Worm (Caenorhabditis elegans): ENCODE data around the gene C05C8.1.

Gene C05C8.1

DNA sequence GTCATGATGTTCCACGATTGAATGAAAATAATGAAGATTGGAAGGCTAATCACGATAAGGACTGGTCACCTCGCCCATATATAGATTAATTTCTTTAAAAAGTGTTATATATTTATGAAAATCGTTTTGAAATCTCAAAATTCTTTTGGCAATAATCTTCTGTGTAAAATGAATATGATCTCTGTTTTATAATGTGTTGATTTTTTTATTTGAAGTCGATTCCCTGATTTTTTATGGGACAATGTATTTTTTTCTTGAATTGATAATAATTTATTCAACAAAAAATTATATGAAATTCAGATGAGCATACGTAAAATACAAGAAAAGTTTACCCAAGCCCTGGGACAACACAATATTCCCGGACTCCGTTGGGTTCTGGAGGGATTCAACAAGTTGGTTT lies at the start of gene C05C8.1:
Gene C05C8.1 (plus strand): TSS at position 301 of the 400 bp plus-strand sequence.
- no peak for TF ChIP-seq unc-62 (GFP tag; optimal IDR thresholded peaks at IDR 0.05)

DNA sequence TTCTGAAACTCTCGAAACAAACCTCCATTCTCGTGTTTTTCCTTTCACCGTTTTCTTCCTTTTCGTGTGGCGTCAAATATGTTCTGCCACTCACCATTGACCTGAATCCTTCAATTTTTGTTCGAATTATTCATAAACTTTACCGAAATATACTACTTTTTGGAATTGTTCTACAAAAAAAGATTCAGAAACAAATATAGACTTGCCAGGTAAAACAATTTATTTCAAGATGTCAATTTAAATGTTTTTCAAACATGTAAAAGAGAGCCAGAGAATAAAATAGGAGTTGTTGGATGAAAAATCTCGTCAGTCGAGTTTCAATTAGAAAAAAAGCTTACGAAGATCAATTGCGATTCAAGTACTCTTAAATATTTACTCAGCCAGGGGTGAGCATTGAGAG lies 46.0 kb upstream of the C05C8.1 start, which contains the start of gene F09G2.8:
Gene F09G2.8 (minus strand): TSS at position 101 of the 400 bp plus-strand sequence.
- TF ChIP-seq unc-62 (GFP tag; optimal IDR thresholded peaks at IDR 0.05), result no peak

DNA sequence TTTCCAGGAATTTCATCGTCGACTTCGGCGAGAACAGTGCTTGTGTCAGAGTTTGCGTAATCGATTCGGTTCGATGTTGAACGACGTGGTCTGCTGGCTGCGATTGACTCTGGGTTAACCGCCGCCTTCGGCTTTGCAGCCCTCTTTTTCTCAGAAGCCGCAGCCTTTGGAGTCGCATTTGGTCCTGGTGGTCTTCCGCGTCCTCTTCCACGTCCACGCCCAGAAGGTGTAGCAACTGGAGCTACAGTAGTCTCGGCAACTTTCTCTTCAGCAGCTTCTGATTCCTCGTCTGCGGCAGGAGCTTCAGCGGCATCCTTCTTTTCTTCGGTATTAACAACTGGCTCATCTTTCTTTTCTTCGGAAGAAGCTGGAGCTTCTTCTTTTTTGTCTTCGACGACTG lies 44.8 kb upstream of the C05C8.1 start:
- no peak for TF ChIP-seq unc-62 (GFP tag; optimal IDR thresholded peaks at IDR 0.05)

DNA sequence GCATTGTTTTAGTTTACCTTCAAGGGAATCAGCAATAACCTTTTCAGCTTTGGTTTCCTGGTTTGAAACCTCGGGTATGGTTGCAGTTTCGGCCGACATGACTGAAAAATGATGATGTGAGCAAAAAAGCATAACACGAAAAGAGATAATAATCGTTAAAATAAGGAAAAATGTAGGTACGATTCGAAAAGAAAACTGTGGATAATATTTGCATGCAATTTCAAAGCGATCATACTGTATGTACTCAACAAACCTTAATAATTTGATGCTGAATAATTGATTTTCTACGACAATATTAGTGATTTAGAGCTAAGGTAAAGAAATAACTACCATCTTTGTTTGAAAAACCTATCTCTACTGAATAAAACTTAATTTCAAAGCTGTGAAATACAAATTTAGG lies 43.5 kb upstream of the C05C8.1 start, which contains the start of gene attf-2:
Gene attf-2 (minus strand): TSS at position 101 of the 400 bp plus-strand sequence.
- no peak for TF ChIP-seq unc-62 (GFP tag; optimal IDR thresholded peaks at IDR 0.05)

DNA sequence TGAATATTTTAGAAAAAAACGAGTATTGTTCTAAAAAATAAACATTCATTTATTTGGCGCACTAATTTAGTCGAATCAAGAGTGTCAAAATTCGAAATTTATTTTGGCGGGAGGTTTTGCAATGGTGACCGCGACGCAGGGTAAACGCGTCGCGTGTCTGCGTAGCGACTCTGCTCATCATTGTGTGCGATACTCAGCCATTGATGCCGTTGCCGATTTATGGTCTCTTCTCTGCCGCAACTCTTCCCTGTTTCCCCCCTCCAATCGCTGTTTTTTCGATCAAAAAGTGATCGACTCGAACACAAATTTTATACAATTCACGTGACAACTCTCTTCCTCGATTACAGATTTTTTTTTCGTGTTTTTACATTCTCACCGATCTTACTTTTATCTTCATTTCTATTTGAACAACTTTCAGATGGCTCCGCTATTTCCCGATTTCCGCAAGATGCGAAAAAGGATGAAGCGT lies 43.0 kb upstream of the C05C8.1 start, which contains the start of gene F09G2.2:
Gene F09G2.2 (plus strand): TSS at position 419 of the 469 bp plus-strand sequence.
- no peak for TF ChIP-seq unc-62 (GFP tag; optimal IDR thresholded peaks at IDR 0.05)

DNA sequence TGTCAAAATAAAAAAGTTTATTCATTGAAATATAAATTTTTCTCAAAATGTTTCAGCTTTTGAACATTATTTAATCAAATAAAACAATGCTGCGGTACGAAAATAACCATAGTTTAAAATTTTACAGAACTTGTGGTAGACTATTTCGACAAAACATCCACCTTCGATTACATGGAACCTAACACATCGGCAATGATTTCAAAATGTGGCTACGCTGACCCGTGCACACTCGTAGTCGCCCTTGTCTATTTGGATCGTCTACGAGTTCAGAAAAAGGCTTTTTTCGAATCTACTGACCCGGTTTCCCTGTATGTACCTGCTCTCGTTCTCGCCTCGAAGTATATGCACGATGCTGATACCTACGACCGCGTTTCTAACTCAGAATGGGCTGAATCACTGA lies 42.5 kb upstream of the C05C8.1 start:
- TF ChIP-seq unc-62 (GFP tag; optimal IDR thresholded peaks at IDR 0.05), result no peak

DNA sequence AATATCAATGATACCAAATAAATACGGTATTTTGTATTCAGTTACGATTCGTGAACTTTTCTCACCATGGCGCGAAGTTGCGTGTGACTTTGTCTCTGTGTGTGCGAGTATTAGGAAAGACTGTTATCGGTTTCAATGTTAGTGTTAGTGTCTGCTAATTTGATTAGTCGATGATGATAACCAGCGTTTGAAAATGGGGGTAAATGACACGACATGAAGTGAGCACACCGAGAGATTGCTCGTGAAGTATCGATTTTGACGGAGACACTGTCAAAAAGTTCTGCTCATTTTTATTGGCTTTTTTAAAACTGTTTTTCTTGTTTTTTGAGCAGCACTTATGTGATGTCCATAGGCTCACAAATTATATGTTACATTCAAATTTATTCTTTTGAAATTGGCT lies 41.2 kb upstream of the C05C8.1 start:
- no peak for TF ChIP-seq unc-62 (GFP tag; optimal IDR thresholded peaks at IDR 0.05)

DNA sequence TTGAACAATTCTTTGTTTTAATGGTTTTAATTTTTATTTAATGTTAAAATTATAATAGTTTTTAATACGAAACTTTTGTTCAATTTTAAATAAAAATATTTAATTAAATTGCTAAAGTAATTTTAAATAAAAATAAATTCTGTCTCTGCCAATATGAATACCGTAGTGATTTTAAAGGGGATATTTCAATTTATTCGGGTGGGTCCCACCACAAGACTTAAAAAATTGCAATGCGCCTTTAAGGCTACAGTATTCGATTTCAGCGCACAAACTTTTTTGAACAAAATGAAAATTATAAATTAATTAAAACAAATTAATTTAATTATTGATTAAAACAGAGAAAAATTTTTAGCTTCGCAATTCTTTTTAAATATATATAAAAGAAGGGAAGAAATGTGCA lies 40.5 kb upstream of the C05C8.1 start:
- no peak for TF ChIP-seq unc-62 (GFP tag; optimal IDR thresholded peaks at IDR 0.05)

DNA sequence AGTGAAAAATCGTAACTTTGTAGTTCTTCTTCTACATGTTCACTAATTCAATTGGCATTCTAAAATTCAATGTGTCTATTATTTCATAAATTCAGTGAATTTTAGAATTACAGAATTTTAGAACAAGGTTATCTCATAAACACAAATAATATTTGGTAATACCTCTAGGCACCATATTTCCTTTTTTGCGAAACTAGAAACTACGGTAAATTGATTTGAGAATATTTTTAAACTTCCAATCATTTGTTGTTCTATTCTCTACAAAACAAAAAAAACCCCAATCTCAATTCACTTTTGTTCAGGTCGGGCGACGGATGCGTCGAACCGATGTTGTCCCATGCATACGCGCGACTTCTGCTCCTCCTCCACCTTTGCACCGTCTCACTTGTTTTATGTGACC lies 39.6 kb upstream of the C05C8.1 start, which contains the start of gene F09G2.1:
Gene F09G2.1 (plus strand): TSS at position 301 of the 400 bp plus-strand sequence.
- no peak for TF ChIP-seq unc-62 (GFP tag; optimal IDR thresholded peaks at IDR 0.05)

DNA sequence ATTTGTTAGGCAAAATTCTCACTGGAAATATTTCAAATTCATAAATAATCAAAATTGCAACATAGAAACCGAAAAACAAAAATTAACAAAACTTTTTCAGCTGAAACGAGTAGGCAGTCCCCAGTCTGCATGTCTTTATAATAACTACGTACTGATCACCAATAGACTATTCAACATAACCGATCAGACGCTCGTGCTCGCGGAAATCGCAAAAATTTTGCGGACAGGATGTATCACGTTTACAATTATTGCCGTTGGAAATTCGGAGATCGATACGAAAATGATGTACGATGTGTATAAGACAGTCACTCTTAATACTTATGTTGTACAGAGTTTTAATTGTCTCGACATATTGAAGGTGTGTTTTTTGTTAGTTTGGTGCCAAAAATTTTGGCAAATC lies 38.2 kb upstream of the C05C8.1 start:
- TF ChIP-seq unc-62 (GFP tag; optimal IDR thresholded peaks at IDR 0.05), result no peak

DNA sequence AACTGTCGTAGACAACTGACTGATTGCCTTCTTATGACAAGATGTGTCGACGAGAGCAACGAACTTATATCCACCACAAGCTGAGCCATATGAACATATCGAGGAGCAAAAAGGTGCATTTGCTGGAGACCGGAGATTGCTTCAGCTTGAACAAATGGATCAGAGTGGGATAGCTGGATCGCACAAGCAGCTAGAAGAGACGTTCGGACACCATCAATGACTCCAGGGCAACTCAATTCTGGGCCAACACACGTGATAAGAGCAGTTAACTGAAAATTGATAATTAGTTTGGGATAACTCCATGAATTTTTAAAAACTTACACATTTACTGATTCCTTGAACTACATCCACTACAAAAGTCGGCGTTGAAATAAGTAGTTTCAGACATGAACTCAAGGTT lies 30.6 kb upstream of the C05C8.1 start:
- TF ChIP-seq unc-62 (GFP tag; optimal IDR thresholded peaks at IDR 0.05), result no peak

DNA sequence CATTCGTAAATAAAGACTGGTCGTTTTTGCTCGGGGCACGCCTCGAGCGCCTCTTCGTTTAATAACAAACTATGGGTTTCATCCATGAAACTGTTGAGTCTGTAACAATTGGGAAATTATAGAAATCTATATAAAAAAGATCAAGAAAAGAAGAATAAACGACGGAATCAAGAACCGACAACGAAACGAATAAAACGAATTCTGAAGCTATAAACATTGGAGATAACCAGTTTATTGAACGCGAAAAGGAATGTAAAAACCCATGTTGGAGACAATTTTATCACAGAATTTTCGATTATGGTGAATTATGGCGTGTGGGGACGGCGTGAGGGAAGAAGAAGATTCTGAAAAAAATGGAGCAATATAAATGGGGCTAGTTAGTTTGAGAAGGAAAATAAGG lies 24.8 kb upstream of the C05C8.1 start, which contains the start of gene soap-1:
Gene soap-1 (minus strand): TSS at position 101 of the 400 bp plus-strand sequence.
- no peak for TF ChIP-seq unc-62 (GFP tag; optimal IDR thresholded peaks at IDR 0.05)

DNA sequence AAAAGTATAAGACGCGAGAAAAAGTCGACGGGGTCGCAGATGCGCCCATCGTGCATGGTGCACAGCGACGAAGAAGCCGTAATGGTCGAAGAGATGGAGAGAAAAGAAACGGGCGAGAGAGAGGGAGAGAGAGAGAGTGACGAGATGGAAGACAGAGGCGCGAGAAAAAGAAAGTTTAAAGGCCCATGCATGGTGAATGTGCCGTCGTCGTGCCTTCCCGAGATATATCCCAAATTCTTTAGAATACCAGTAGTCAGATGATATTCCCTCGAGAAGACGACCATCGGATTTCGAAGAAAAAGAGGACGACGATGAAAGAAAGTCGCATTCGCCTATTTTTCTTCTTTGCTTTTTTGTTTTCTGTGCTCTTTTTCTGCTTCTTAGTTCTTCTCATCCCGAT lies 23.6 kb upstream of the C05C8.1 start:
- no peak for TF ChIP-seq unc-62 (GFP tag; optimal IDR thresholded peaks at IDR 0.05)

DNA sequence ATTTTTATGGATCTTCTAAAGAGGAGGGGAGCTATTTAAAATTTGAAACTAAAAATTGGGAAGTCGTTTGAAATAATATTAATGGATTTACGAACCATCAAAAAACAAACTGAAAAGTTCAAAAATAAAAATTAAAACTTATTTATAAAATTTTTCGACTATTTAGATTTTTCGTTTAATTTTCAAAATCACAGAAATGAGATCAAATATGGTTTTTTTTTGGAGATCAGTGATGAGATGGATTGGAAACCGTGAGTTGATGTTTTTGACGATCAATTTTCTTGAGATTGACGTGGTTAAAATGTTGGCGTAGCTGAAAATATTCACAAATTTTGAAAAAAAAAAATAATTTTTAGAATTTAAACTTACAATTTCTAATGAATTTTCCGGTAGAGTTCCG lies 20.6 kb upstream of the C05C8.1 start, which contains the start of gene C13F10.5:
Gene C13F10.5 (minus strand): TSS at position 101 of the 400 bp plus-strand sequence.
- no peak for TF ChIP-seq unc-62 (GFP tag; optimal IDR thresholded peaks at IDR 0.05)

DNA sequence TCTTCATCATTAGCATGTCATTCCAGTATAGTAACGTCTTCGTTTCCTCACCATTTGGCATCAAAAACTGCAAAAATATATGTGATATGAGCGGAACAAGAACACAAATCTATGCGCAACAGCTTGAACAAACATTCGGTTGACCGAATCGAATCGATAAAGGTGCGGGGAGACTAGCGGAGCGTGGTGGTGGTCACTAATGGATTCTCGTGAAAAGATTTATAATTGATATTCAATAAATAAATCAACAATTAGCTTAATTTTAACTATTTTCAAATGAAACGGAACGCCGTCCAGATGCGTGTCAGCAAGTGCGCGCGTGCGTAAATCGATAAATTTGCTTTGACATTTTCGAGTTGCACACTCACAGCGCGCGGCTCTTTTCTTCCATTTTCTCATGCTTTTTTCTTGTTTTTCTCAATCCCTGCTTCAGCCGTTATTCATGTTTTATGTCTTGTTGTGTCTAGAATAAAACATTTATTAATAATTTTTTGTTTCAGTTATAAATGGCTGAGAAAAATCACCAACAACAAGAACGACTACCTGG lies 18.5 kb upstream of the C05C8.1 start, which contains the start of the genes C13F10.8, C13F10.6 and kxd-1:
Gene C13F10.8 (minus strand): TSS at position 51 of the 547 bp plus-strand sequence.
Gene C13F10.6 (minus strand): TSS at position 67 of the 547 bp plus-strand sequence.
Gene kxd-1 (plus strand): TSS at position 497 of the 547 bp plus-strand sequence.
- no peak for TF ChIP-seq unc-62 (GFP tag; optimal IDR thresholded peaks at IDR 0.05)

DNA sequence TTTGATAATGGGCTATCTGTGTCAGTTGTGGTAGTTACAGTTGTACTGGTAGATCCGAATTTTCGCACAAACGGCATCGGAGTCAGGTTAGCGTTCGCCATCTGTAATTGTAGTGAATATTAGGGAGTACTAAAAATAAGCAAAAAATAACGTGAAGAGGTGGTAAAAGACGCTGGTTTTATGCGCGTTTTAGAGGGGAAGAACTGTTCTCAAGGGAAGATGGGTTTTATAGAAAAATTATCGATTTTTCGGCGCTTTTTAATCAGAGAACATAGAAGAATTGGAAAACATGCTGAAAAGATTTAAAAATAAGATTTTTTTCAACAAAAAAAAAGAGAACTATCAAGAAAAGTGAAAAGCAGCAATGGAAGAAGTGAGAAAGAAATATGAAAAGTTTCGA lies 16.4 kb upstream of the C05C8.1 start, which contains the start of gene C13F10.7:
Gene C13F10.7 (minus strand): TSS at position 101 of the 400 bp plus-strand sequence.
- no peak for TF ChIP-seq unc-62 (GFP tag; optimal IDR thresholded peaks at IDR 0.05)

DNA sequence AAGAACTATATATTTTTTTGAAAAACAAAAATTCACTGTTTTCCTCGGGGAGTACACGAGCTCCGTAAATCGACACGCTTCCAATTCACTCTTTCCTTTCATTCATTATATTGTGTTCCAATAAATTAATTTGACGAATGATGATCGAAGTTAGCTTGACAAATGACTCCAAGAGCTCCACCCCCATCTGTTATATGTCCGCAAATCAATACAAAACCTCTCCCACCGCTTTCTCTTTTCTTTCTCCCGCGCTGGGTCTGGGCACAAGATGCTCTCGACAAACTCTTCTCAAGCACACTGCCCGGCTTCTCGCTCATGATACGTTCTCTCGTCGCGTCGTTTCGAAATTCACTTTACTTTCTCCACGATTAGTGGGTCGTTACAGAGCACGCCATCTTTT lies 15.6 kb upstream of the C05C8.1 start, which contains the start of gene C13F10.1:
Gene C13F10.1 (plus strand): TSS at position 138 of the 400 bp plus-strand sequence.
- no peak for TF ChIP-seq unc-62 (GFP tag; optimal IDR thresholded peaks at IDR 0.05)
